Fruit fly (Drosophila melanogaster) S2 (cell line): ENCODE measurements around the gene CG11322.

Experiments
- CG8478 ChIP-seq: fragments of >200 bp; optimal IDR thresholded peaks from 2 replicates; lab custom pipeline; 2018
- CTCF ChIP-seq, 2 experiments: fragments of >200 bp; optimal IDR thresholded peaks; 2 replicates each; lab custom pipeline; 2018

DNA sequence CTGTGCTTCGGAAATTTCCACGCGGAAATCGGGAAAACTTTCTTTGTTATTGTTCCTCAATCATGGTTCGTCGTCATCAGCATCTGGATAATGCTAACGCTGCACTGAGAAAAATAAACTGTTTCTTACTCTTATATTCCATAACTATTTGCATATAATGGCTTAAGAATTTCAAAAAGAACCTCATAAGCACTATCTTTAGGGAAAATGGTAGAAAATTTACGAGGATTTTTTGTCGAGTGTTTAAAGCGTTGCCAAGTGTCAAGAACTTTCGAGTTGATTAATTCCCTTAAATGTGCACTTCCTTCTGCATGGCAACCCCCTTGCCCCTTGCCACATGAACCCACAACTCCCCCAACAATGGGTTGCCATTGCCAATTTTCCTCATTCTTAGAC is 28.5 kb upstream of the CG11322 start:
- no peak for TF ChIP-seq CG8478 (lab: Kevin White, UChicago)
- no peak for TF ChIP-seq CTCF (optimal IDR thresholded peaks at IDR 0.05; lab: Kevin White, UChicago)
